Worm (Caenorhabditis elegans) whole organism, L2 larva: ENCODE measurements around the gene ZK228.3.

Source experiments
- C34F6.9 ChIP-seq: fragments of 150-350 bp; optimal IDR thresholded peaks from 2 replicates; lab custom pipeline; 2014; ENCODE audit warnings: missing biosample characterization, missing genetic modification characterization
- F13H6.1 ChIP-seq: sonication (generic microtip); optimal IDR thresholded peaks from 2 replicates; lab custom pipeline; 2016; ENCODE audit warnings: missing genetic modification characterization, missing compliant biosample characterization
- R02D3.7 ChIP-seq: fragments of 150-350 bp; optimal IDR thresholded peaks from 2 replicates; lab custom pipeline; 2014; ENCODE audit warnings: missing biosample characterization, missing genetic modification characterization
- Y55F3AM.14 ChIP-seq: fragments of 200-800 bp; sonication (Bioruptor generic); optimal IDR thresholded peaks from 2 replicates; lab custom pipeline; 2018; ENCODE audit warnings: mild to moderate bottlenecking, missing genetic modification characterization, missing compliant biosample characterization
- ZK546.5 ChIP-seq: sonication (generic microtip); optimal IDR thresholded peaks from 2 replicates; lab custom pipeline; 2017; ENCODE audit warnings: missing biosample characterization, missing genetic modification characterization
- alr-1 ChIP-seq: fragments of 150-350 bp; optimal IDR thresholded peaks from 2 replicates; lab custom pipeline; 2014; ENCODE audit warnings: missing biosample characterization, missing genetic modification characterization
- aly-2 ChIP-seq: fragments of 150-350 bp; optimal IDR thresholded peaks from 2 replicates; lab custom pipeline; 2014; ENCODE audit warnings: missing biosample characterization, missing genetic modification characterization
- ama-1 ChIP-seq: fragments of 150-350 bp; optimal IDR thresholded peaks from 2 replicates; lab custom pipeline; 2018; ENCODE audit warnings: inconsistent platforms
- ceh-82 ChIP-seq: fragments of 150-350 bp; optimal IDR thresholded peaks from 2 replicates; lab custom pipeline; 2014; ENCODE audit warnings: missing biosample characterization, missing genetic modification characterization
- crh-2 ChIP-seq: sonication (generic microtip); optimal IDR thresholded peaks from 2 replicates; lab custom pipeline; 2017; ENCODE audit warnings: missing biosample characterization, missing genetic modification characterization
- dmd-4 ChIP-seq: sonication (generic microtip); optimal IDR thresholded peaks from 2 replicates; lab custom pipeline; 2017; ENCODE audit warnings: missing biosample characterization, missing genetic modification characterization
- egl-27 ChIP-seq: sonication (generic microtip); optimal IDR thresholded peaks from 3 replicates; lab custom pipeline; 2017; ENCODE audit warnings: missing biosample characterization, missing genetic modification reagents, missing genetic modification characterization
- elt-1 ChIP-seq: fragments of 150-350 bp; optimal IDR thresholded peaks from 2 replicates; lab custom pipeline; 2014; ENCODE audit warnings: missing biosample characterization, missing genetic modification characterization
- elt-3 ChIP-seq: sonication (generic microtip); optimal IDR thresholded peaks from 2 replicates; lab custom pipeline; 2017; ENCODE audit warnings: missing biosample characterization, missing genetic modification characterization
- fos-1 ChIP-seq: fragments of 150-350 bp; optimal IDR thresholded peaks from 2 replicates; lab custom pipeline; 2014; ENCODE audit warnings: missing biosample characterization, missing genetic modification characterization
- gmeb-1 ChIP-seq: fragments of 150-350 bp; optimal IDR thresholded peaks from 2 replicates; lab custom pipeline; 2014; ENCODE audit warnings: missing biosample characterization, missing genetic modification characterization
- lin-13 ChIP-seq: fragments of 150-350 bp; optimal IDR thresholded peaks from 2 replicates; lab custom pipeline; 2014; ENCODE audit warnings: missing biosample characterization, missing genetic modification reagents, missing genetic modification characterization
- lsy-2 ChIP-seq, 2 experiments: fragments of 150-350 bp in 1 of 2; sonication (generic microtip) in 1 of 2; optimal IDR thresholded peaks; 2 replicates each; lab custom pipeline; 2014 to 2017; ENCODE audit warnings: missing biosample characterization in 2 of 2, missing genetic modification characterization in 2 of 2
- mbf-1 ChIP-seq: sonication (generic microtip); optimal IDR thresholded peaks from 2 replicates; lab custom pipeline; 2017; ENCODE audit warnings: missing biosample characterization, missing genetic modification characterization
- mdl-1 ChIP-seq, 2 experiments: fragments of 150-350 bp in 1 of 2; sonication (generic microtip) in 1 of 2; optimal IDR thresholded peaks; 2 replicates each; lab custom pipeline; 2017; ENCODE audit warnings: missing biosample characterization in 2 of 2, missing genetic modification characterization in 2 of 2
- nhr-10 ChIP-seq: sonication (generic microtip); optimal IDR thresholded peaks from 2 replicates; lab custom pipeline; 2017; ENCODE audit warnings: missing biosample characterization, missing genetic modification characterization
- nhr-11 ChIP-seq: fragments of 150-350 bp; optimal IDR thresholded peaks from 2 replicates; lab custom pipeline; 2014; ENCODE audit warnings: missing biosample characterization, missing genetic modification characterization
- nhr-129 ChIP-seq: fragments of 150-350 bp; optimal IDR thresholded peaks from 2 replicates; lab custom pipeline; 2014; ENCODE audit warnings: missing biosample characterization, missing genetic modification characterization
- nhr-21 ChIP-seq: fragments of 150-350 bp; optimal IDR thresholded peaks from 2 replicates; lab custom pipeline; 2014; ENCODE audit warnings: missing biosample characterization, missing genetic modification characterization
- nhr-23 ChIP-seq: fragments of 150-350 bp; optimal IDR thresholded peaks from 2 replicates; lab custom pipeline; 2014; ENCODE audit warnings: missing biosample characterization, missing genetic modification reagents, missing genetic modification characterization
- nhr-237 ChIP-seq: fragments of 150-350 bp; optimal IDR thresholded peaks from 2 replicates; lab custom pipeline; 2014; ENCODE audit warnings: missing biosample characterization, missing genetic modification characterization
- nhr-6 ChIP-seq: fragments of 150-350 bp; optimal IDR thresholded peaks from 2 replicates; lab custom pipeline; 2014; ENCODE audit warnings: missing biosample characterization, missing genetic modification characterization
- sem-4 ChIP-seq: fragments of 150-350 bp; optimal IDR thresholded peaks from 2 replicates; lab custom pipeline; 2014; ENCODE audit warnings: missing biosample characterization, missing genetic modification reagents, missing genetic modification characterization
- skn-1 ChIP-seq: sonication (generic microtip); optimal IDR thresholded peaks from 2 replicates; lab custom pipeline; 2017; ENCODE audit warnings: missing biosample characterization, missing genetic modification characterization
- sma-3 ChIP-seq: sonication (generic microtip); optimal IDR thresholded peaks from 2 replicates; lab custom pipeline; 2016; ENCODE audit warnings: missing genetic modification reagents, missing genetic modification characterization, missing compliant biosample characterization
- sma-9 ChIP-seq, 2 experiments: fragments of 150-350 bp in 1 of 2; sonication (generic microtip) in 1 of 2; optimal IDR thresholded peaks; 2 replicates each; lab custom pipeline; 2014 to 2016; ENCODE audit warnings: missing genetic modification characterization in 2 of 2, mild to moderate bottlenecking in 1 of 2, missing biosample characterization in 1 of 2, missing compliant biosample characterization in 1 of 2, missing genetic modification reagents in 1 of 2, moderate library complexity in 1 of 2
- unc-39 ChIP-seq: fragments of 150-350 bp; optimal IDR thresholded peaks from 2 replicates; lab custom pipeline; 2014; ENCODE audit warnings: missing biosample characterization, missing genetic modification characterization
- unc-62 ChIP-seq: fragments of 150-350 bp; optimal IDR thresholded peaks from 2 replicates; lab custom pipeline; 2014; ENCODE audit warnings: missing biosample characterization, missing genetic modification reagents, missing genetic modification characterization
- ztf-1 ChIP-seq: fragments of 200-800 bp; sonication (Bioruptor generic); conservative IDR thresholded peaks from 2 replicates; pipeline ENCODE4 v1.3.6; 2022; ENCODE audit warnings: missing genetic modification characterization, missing compliant biosample characterization
- ztf-11 ChIP-seq: sonication (generic microtip); optimal IDR thresholded peaks from 2 replicates; lab custom pipeline; 2017; ENCODE audit warnings: missing biosample characterization, missing genetic modification characterization
- ztf-4 ChIP-seq: fragments of 150-350 bp; optimal IDR thresholded peaks from 2 replicates; lab custom pipeline; 2014; ENCODE audit warnings: missing biosample characterization, missing genetic modification characterization

ZK228.3 gene

ce11 chrV:18474223-18474622 lies 13.2 kb upstream of the ZK228.3 start, which contains the start of gene srh-181:
srh-181 (plus strand) TSS chrV:18474523.
- TF ChIP-seq sma-3, result no peak
- TF ChIP-seq ZK546.5 (tag; lab: Kevin White, UChicago), result no peak
- no peak for TF ChIP-seq crh-2 (tag; lab: Kevin White, UChicago)
- TF ChIP-seq Y55F3AM.14 (GFP tag; lab: Kevin White, UChicago), result no peak
- TF ChIP-seq elt-1, result no peak
- no peak for TF ChIP-seq lin-13 (GFP tag; lab: Kevin White, UChicago)
- no peak for TF ChIP-seq unc-39 (tag; lab: Kevin White, UChicago)
- no peak for TF ChIP-seq nhr-21
- TF ChIP-seq nhr-237, result no peak
- no peak for TF ChIP-seq elt-3 (tag; lab: Kevin White, UChicago)
- no peak for TF ChIP-seq C34F6.9 (tag; lab: Kevin White, UChicago)
- no peak for TF ChIP-seq ama-1

ce11 chrV:18473415-18473814 lies 12.4 kb upstream of the ZK228.3 start, which contains the start of gene srh-182:
srh-182 (minus strand) TSS chrV:18473515.
- no peak for TF ChIP-seq nhr-10 (tag; lab: Kevin White, UChicago)
- no peak for TF ChIP-seq nhr-23
- no peak for TF ChIP-seq sma-9 (GFP tag; optimal IDR thresholded peaks at IDR 0.05; lab: Kevin White, UChicago)
- TF ChIP-seq sma-9 (tag; optimal IDR thresholded peaks at IDR 0.05; lab: Kevin White, UChicago), result no peak
- TF ChIP-seq nhr-129 (tag; lab: Kevin White, UChicago), result no peak
- no peak for TF ChIP-seq ztf-1 (GFP tag; lab: Robert Waterston, UW)
- TF ChIP-seq aly-2, result no peak
- no peak for TF ChIP-seq ztf-4 (tag; lab: Kevin White, UChicago)
- no peak for TF ChIP-seq C34F6.9 (tag; lab: Kevin White, UChicago)
- no peak for TF ChIP-seq sma-3
- no peak for TF ChIP-seq nhr-11
- no peak for TF ChIP-seq dmd-4 (tag; lab: Kevin White, UChicago)
- no peak for TF ChIP-seq unc-62 (GFP tag; lab: Kevin White, UChicago)
- no peak for TF ChIP-seq alr-1 (tag; lab: Kevin White, UChicago)
- TF ChIP-seq nhr-6 (tag; lab: Kevin White, UChicago), result no peak

- no peak for TF ChIP-seq gmeb-1
- TF ChIP-seq skn-1 (tag; lab: Kevin White, UChicago), result no peak
- TF ChIP-seq nhr-237, result no peak
- no peak for TF ChIP-seq ztf-1 (GFP tag; lab: Robert Waterston, UW)
- TF ChIP-seq lsy-2 (tag; optimal IDR thresholded peaks at IDR 0.05; lab: Kevin White, UChicago), result no peak
- TF ChIP-seq mbf-1 (tag; lab: Kevin White, UChicago), result no peak
- TF ChIP-seq unc-39 (tag; lab: Kevin White, UChicago), result no peak
- no peak for TF ChIP-seq sma-9 (GFP tag; optimal IDR thresholded peaks at IDR 0.05; lab: Kevin White, UChicago)
- TF ChIP-seq sma-9 (tag; optimal IDR thresholded peaks at IDR 0.05; lab: Kevin White, UChicago), result no peak
- TF ChIP-seq egl-27 (tag; lab: Kevin White, UChicago), result no peak
- TF ChIP-seq mdl-1 (tag; optimal IDR thresholded peaks at IDR 0.05; lab: Kevin White, UChicago), result no peak
- no peak for TF ChIP-seq alr-1 (tag; lab: Kevin White, UChicago)
- TF ChIP-seq elt-1, result no peak
- no peak for TF ChIP-seq ztf-11 (tag; lab: Kevin White, UChicago)
- TF ChIP-seq crh-2 (tag; lab: Kevin White, UChicago), result no peak
- no peak for TF ChIP-seq fos-1 (tag; lab: Kevin White, UChicago)
- TF ChIP-seq, all 48 proteins: peak for 0
Measured at ce11 chrV:18468097-18468496, 7.0 kb upstream of the ZK228.3 start, which contains the start of gene ZK228.13. ZK228.13 (minus strand) TSS chrV:18468197.

- TF ChIP-seq gmeb-1, result peak; percentile 9
- TF ChIP-seq ztf-11 (tag; lab: Kevin White, UChicago), result no peak
- TF ChIP-seq fos-1 (tag; lab: Kevin White, UChicago), result peak; percentile 63
- TF ChIP-seq, all 48 proteins: peak for 2
Measured at ce11 chrV:18462365-18462837, 1.4 kb upstream of the ZK228.3 start, which contains the start of gene ZK228.4. ZK228.4 (plus strand) TSS chrV:18462787.

- TF ChIP-seq R02D3.7, result no peak
- no peak for TF ChIP-seq sma-3
- no peak for TF ChIP-seq ceh-82
- no peak for TF ChIP-seq F13H6.1 (tag; lab: Kevin White, UChicago)
- no peak for TF ChIP-seq sem-4 (tag; lab: Kevin White, UChicago)
Measured at ce11 chrV:18456574-18456973, 4.5 kb downstream of the ZK228.3 start, which contains the start of gene ZK228.10. ZK228.10 (plus strand) TSS chrV:18456874.
